Fruit fly (Drosophila melanogaster): Measurements from ENCODE around the gene CG17896.

Gene CG17896

DNA sequence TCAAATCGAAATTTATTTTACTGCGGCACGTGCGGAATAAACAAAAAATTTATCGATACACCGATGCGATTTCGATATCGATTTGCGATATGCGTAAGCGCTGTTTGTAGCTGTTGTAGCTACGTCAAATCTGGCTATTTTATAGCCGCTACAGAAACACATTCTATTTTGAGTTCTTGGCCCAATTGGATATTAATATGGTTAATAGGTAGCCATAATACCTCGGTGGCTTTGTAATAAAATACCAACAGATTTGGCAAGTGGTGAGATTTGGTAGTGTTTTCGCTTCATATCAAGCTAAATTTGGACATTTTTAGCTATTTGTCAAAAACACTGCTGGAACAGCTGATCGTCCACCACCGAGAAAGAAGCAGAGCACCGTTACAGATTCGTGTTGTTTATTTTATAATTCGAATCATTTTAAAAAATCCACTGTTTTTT is 5.8 kb downstream of the CG17896 start, which contains the start of the genes CG18273 and CG3156 (continued):
- TF ChIP-seq crc (GFP tag; optimal IDR thresholded peaks at IDR 0.05) (no peak), prd (optimal IDR thresholded peaks at IDR 0.05) (no peak), prd (GFP tag; IDR thresholded peaks at IDR 0.05) (no peak), salm (tag; optimal IDR thresholded peaks at IDR 0.05) (no peak), sd (tag; optimal IDR thresholded peaks at IDR 0.05) (no peak), CG3407 (GFP tag; optimal IDR thresholded peaks at IDR 0.05) (no peak), CG13424 (tag; optimal IDR thresholded peaks at IDR 0.05) (peak; percentile 24), mirr (GFP tag; optimal IDR thresholded peaks at IDR 0.05) (peak; percentile 1), vvl (GFP tag; IDR thresholded peaks at IDR 0.05) (no peak), Bgb (GFP tag; IDR thresholded peaks at IDR 0.05; ENCODE audit: partially characterized antibody) (peak; percentile 21; the same call in 1 of the 2 replicates), hth (optimal IDR thresholded peaks at IDR 0.05) (no peak), nom (GFP tag; optimal IDR thresholded peaks at IDR 0.05) (no peak), en (GFP tag; optimal IDR thresholded peaks at IDR 0.05) (no peak), her (GFP tag; optimal IDR thresholded peaks at IDR 0.05) (no peak), Bteb2 (GFP tag; optimal IDR thresholded peaks at IDR 0.05) (peak; percentile 11), Xrp1 (GFP tag; IDR thresholded peaks at IDR 0.05) (0 out of 2 replicates have a peak, but pooled peaks have one; percentile 6), CG10267 (tag; optimal IDR thresholded peaks at IDR 0.05) (peak; percentile 60), CG43689 (GFP tag; IDR thresholded peaks at IDR 0.05) (no peak), CG9727 (GFP tag; optimal IDR thresholded peaks at IDR 0.05) (peak; percentile 29), CG14860 (GFP tag; IDR thresholded peaks at IDR 0.05; ENCODE audit: partially characterized antibody) (peak; percentile 48; the same call in 1 of the 3 replicates), Vsx1 (GFP tag; optimal IDR thresholded peaks at IDR 0.05) (no peak), CG14014 (GFP tag; IDR thresholded peaks at IDR 0.05) (no peak), CG31388 (GFP tag; optimal IDR thresholded peaks at IDR 0.05) (no peak), CG17912 (GFP tag; optimal IDR thresholded peaks at IDR 0.05) (no peak), Doc3 (GFP tag; IDR thresholded peaks at IDR 0.05; ENCODE audit: partially characterized antibody) (no peak), H2.0 (GFP tag; IDR thresholded peaks at IDR 0.05) (no peak), CG11398 (GFP tag; optimal IDR thresholded peaks at IDR 0.05) (peak; percentile 15), CG16779 (GFP tag; IDR thresholded peaks at IDR 0.05) (no peak), Doc2 (GFP tag; IDR thresholded peaks at IDR 0.05) (no peak), CG18619 (GFP tag; optimal IDR thresholded peaks at IDR 0.05) (no peak), gfzf (GFP tag; optimal IDR thresholded peaks at IDR 0.05) (peak; percentile 39), Blimp-1 (GFP tag; optimal IDR thresholded peaks at IDR 0.05) (no peak), HHEX (GFP tag; optimal IDR thresholded peaks at IDR 0.05) (no peak), CG7271 (tag; optimal IDR thresholded peaks at IDR 0.05) (no peak), sug (tag; optimal IDR thresholded peaks at IDR 0.05) (peak; percentile 53), Camta (GFP tag; optimal IDR thresholded peaks at IDR 0.05) (no peak), nmo (GFP tag; optimal IDR thresholded peaks at IDR 0.05) (peak; percentile 65), CG17568 (GFP tag; optimal IDR thresholded peaks at IDR 0.05) (no peak), pzg (GFP tag; optimal IDR thresholded peaks at IDR 0.05) (peak; percentile 62), ato (GFP tag; IDR thresholded peaks at IDR 0.05; ENCODE audit: partially characterized antibody) (no peak), CG2199 (GFP tag; IDR thresholded peaks at IDR 0.05) (no peak), eyg (GFP tag; optimal IDR thresholded peaks at IDR 0.05) (no peak), CG32767 (GFP tag; IDR thresholded peaks at IDR 0.05) (no peak), HLH4C (GFP tag; IDR thresholded peaks at IDR 0.05; ENCODE audit: partially characterized antibody) (peak; percentile 71), Neu2 (GFP tag; optimal IDR thresholded peaks at IDR 0.05; ENCODE audit: borderline replicate concordance) (no peak), stc (GFP tag; IDR thresholded peaks at IDR 0.05) (no peak), mld (GFP tag; IDR thresholded peaks at IDR 0.05; ENCODE audit: partially characterized antibody) (no peak), Hr78 (GFP tag; optimal IDR thresholded peaks at IDR 0.05) (no peak), emc (GFP tag; optimal IDR thresholded peaks at IDR 0.05) (no peak), trh (GFP tag; optimal IDR thresholded peaks at IDR 0.05) (no peak)

Measured in whole organism, embryonic.